Worm (Caenorhabditis elegans): ENCODE data around the gene R04B5.6.

Gene R04B5.6

DNA sequence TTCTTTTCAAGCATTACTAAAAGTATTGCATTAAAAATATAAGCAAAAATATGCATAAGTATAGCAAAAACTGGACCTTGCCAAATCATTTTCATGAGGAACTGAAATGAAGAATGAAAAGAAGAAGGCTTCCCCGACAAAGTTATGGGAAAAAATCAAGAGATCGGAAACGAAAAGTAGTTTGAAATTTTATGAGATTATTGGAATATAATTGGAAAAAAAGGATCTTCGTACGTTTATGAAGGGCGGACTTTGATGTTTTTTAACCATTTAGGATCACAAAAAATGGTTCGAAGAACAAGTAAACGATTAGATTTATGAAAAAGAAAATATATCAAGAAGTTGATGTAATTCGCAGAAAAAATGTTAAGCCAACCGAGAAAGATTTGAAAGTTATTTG lies 35.9 kb downstream of the R04B5.6 start, which contains the start of gene srxa-18:
TSS of gene srxa-18 (minus strand) at position 100 of the 400 bp plus-strand sequence.
- TF ChIP-seq lsl-1 (GFP tag; optimal IDR thresholded peaks at IDR 0.05) (no peak), mcd-1 (GFP tag; IDR thresholded peaks at IDR 0.05) (no peak), cebp-1 (GFP tag; IDR thresholded peaks at IDR 0.05) (no peak), cebp-1 (tag; optimal IDR thresholded peaks at IDR 0.05) (no peak), lin-35 (GFP tag; optimal IDR thresholded peaks at IDR 0.05) (no peak), efl-1 (GFP tag; optimal IDR thresholded peaks at IDR 0.05) (no peak), gei-17 (GFP tag; optimal IDR thresholded peaks at IDR 0.05) (no peak)

- TF ChIP-seq lin-26 (GFP tag; IDR thresholded peaks at IDR 0.05) (no peak), chd-7 (tag; optimal IDR thresholded peaks at IDR 0.05) (no peak), zfh-2 (GFP tag; conservative IDR thresholded peaks at IDR 0.05) (no peak), attf-5 (GFP tag; optimal IDR thresholded peaks at IDR 0.05) (no peak), ceh-27 (GFP tag; optimal IDR thresholded peaks at IDR 0.05) (no peak), nfyb-1 (GFP tag; IDR thresholded peaks at IDR 0.05) (no peak), somi-1 (GFP tag; optimal IDR thresholded peaks at IDR 0.05) (no peak), ztf-6 (GFP tag; IDR thresholded peaks at IDR 0.05) (no peak), Y56A3A.18 (GFP tag; IDR thresholded peaks at IDR 0.05) (no peak), tbx-9 (tag; optimal IDR thresholded peaks at IDR 0.05; ENCODE audit: borderline replicate concordance) (no peak), snpc-1.3 (tag; optimal IDR thresholded peaks at IDR 0.05; ENCODE audit: insufficient read depth) (no peak), hmg-1.2 (GFP tag; IDR thresholded peaks at IDR 0.05) (no peak), sea-2 (GFP tag; IDR thresholded peaks at IDR 0.05) (no peak), F49E8.2 (tag; optimal IDR thresholded peaks at IDR 0.05; ENCODE audit: insufficient read depth) (no peak), madf-10 (tag; optimal IDR thresholded peaks at IDR 0.05) (no peak), Y95B8A.8 (GFP tag; IDR thresholded peaks at IDR 0.05) (no peak), repo-1 (tag; optimal IDR thresholded peaks at IDR 0.05) (no peak), F57A8.1 (GFP tag; optimal IDR thresholded peaks at IDR 0.05) (no peak), tbp1 (GFP tag; optimal IDR thresholded peaks at IDR 0.05) (no peak)
Observed at ce11 chrV:10122670-10123069, 37.7 kb downstream of the R04B5.6 start, which contains the start of gene srxa-19. Gene srxa-19 (minus strand): TSS chrV:10122770.

DNA sequence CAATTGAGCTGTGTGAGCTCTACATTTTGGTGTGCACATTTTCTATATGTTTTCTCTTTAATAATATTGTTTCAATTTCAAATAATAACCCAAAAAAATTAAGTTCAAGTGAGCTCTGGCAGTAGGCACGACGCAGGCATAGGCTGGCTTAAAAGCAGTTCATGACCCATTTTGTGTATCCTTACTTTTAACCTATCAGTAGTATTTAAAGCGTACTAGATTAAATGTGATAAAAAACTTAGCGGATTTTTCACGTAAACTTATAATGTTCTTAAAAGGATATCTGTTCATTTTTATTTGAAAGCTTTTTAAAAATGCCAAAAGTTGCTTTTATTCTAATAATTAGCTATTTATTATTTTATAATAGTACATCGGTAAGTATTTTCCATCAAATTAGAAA lies 38.4 kb downstream of the R04B5.6 start, which contains the start of gene C08B6.6:
TSS of gene C08B6.6 (plus strand) at position 301 of the 400 bp plus-strand sequence.
- TF ChIP-seq pha-4 (tag; optimal IDR thresholded peaks at IDR 0.05): no peak
- TF ChIP-seq cebp-1 (GFP tag; IDR thresholded peaks at IDR 0.05): no peak
- no peak for TF ChIP-seq cebp-1 (tag; optimal IDR thresholded peaks at IDR 0.05)
- no peak for TF ChIP-seq hmg-1.2 (GFP tag; IDR thresholded peaks at IDR 0.05)
- TF ChIP-seq ceh-79 (tag; optimal IDR thresholded peaks at IDR 0.05): no peak
- no peak for TF ChIP-seq die-1 (tag; optimal IDR thresholded peaks at IDR 0.05)
- TF ChIP-seq madf-6 (GFP tag; IDR thresholded peaks at IDR 0.05): no peak
- TF ChIP-seq ceh-58 (GFP tag; IDR thresholded peaks at IDR 0.05): no peak
- TF ChIP-seq B0019.2 (GFP tag; conservative IDR thresholded peaks at IDR 0.05): no peak
- no peak for TF ChIP-seq B0336.3 (GFP tag; IDR thresholded peaks at IDR 0.05)
- no peak for TF ChIP-seq B0261.1 (tag; optimal IDR thresholded peaks at IDR 0.05)
- TF ChIP-seq ztf-6 (GFP tag; IDR thresholded peaks at IDR 0.05): no peak

All from whole organism, young adult.